Fruit fly (Drosophila melanogaster) whole organism, embryonic: ENCODE results near the gene CG4452.

ENCODE experiments used
- CG11085 ChIP-seq: fragments of 200-800 bp; sonication (Bioruptor generic); IDR thresholded peaks from 2 replicates; pipeline ENCODE4 v1.3.6; 2022; ENCODE audit warnings: missing biosample characterization, missing genetic modification characterization
- CG11560 ChIP-seq: fragments of 200-800 bp; sonication (Bioruptor generic); IDR thresholded peaks from 3 replicates; pipeline ENCODE4 v1.3.6; 2022; ENCODE audit warnings: missing biosample characterization, missing genetic modification characterization
- CG12942 ChIP-seq: fragments of 200-800 bp; sonication (Bioruptor generic); optimal IDR thresholded peaks from 3 replicates; lab custom pipeline; 2016; ENCODE audit warnings: missing biosample characterization, missing genetic modification characterization
- CG14014 ChIP-seq: fragments of 200-800 bp; sonication (Bioruptor generic); IDR thresholded peaks from 2 replicates; pipeline ENCODE4 v1.3.6; 2022; ENCODE audit warnings: missing biosample characterization, missing genetic modification characterization
- CG14050 ChIP-seq: fragments of 200-800 bp; sonication (Bioruptor generic); IDR thresholded peaks from 3 replicates; pipeline ENCODE4 v1.3.6; 2022; ENCODE audit warnings: missing biosample characterization, missing genetic modification characterization
- CG16779 ChIP-seq: fragments of 200-800 bp; sonication (Bioruptor generic); IDR thresholded peaks from 2 replicates; pipeline ENCODE4 v1.3.6; 2022; ENCODE audit warnings: missing biosample characterization, missing genetic modification characterization
- CG16813 ChIP-seq: fragments of 200-800 bp; sonication (Bioruptor generic); IDR thresholded peaks from 3 replicates; pipeline ENCODE4 v1.3.6; 2022; ENCODE audit warnings: missing biosample characterization, missing genetic modification characterization; ENCODE audit not compliant: partially characterized antibody
- CG18764 ChIP-seq: fragments of 200-800 bp; sonication (Bioruptor generic); optimal IDR thresholded peaks from 3 replicates; lab custom pipeline; 2016; ENCODE audit warnings: missing biosample characterization, missing genetic modification characterization
- CG2202 ChIP-seq: fragments of 200-800 bp; sonication (Bioruptor generic); optimal IDR thresholded peaks from 2 replicates; lab custom pipeline; 2018; ENCODE audit warnings: missing biosample characterization, mild to moderate bottlenecking, missing genetic modification characterization
- CG31441 ChIP-seq: fragments of 200-800 bp; sonication (Bioruptor generic); IDR thresholded peaks from 2 replicates; pipeline ENCODE4 v1.3.6; 2022; ENCODE audit warnings: missing biosample characterization, missing genetic modification characterization
- CG33213 ChIP-seq: fragments of 200-800 bp; sonication (Bioruptor generic); optimal IDR thresholded peaks from 3 replicates; lab custom pipeline; 2016; ENCODE audit warnings: missing biosample characterization, missing genetic modification characterization
- CG42726 ChIP-seq: fragments of 200-800 bp; sonication (Bioruptor generic); IDR thresholded peaks from 2 replicates; pipeline ENCODE4 v1.3.6; 2022; ENCODE audit warnings: missing biosample characterization, missing genetic modification characterization; ENCODE audit not compliant: partially characterized antibody
- CG6175 ChIP-seq: fragments of 200-800 bp; sonication (Bioruptor generic); IDR thresholded peaks from 3 replicates; pipeline ENCODE4 v1.3.6; 2022; ENCODE audit warnings: missing biosample characterization, missing genetic modification characterization
- CG6254 ChIP-seq: fragments of 200-800 bp; sonication (Bioruptor generic); optimal IDR thresholded peaks from 3 replicates; lab custom pipeline; 2017; ENCODE audit warnings: mild to moderate bottlenecking, missing biosample characterization, missing genetic modification reagents, missing genetic modification characterization
- CG6654 ChIP-seq: fragments of 200-800 bp; sonication (Bioruptor generic); optimal IDR thresholded peaks from 2 replicates; lab custom pipeline; 2017; ENCODE audit warnings: missing biosample characterization, mild to moderate bottlenecking, missing genetic modification characterization
- CG6813 ChIP-seq: fragments of 200-800 bp; sonication (Bioruptor generic); optimal IDR thresholded peaks from 2 replicates; lab custom pipeline; 2017; ENCODE audit warnings: missing biosample characterization, missing genetic modification characterization, mild to moderate bottlenecking, moderate library complexity, missing genetic modification reagents
- CG7839 ChIP-seq: fragments of 200-800 bp; sonication (Bioruptor generic); optimal IDR thresholded peaks from 3 replicates; lab custom pipeline; 2018; ENCODE audit warnings: missing biosample characterization, mild to moderate bottlenecking, missing genetic modification characterization, moderate library complexity
- CG8089 ChIP-seq: fragments of 200-800 bp; sonication (Bioruptor generic); optimal IDR thresholded peaks from 3 replicates; lab custom pipeline; 2016; ENCODE audit warnings: missing biosample characterization, missing genetic modification characterization
- CG9817 ChIP-seq: fragments of 200-800 bp; sonication (Bioruptor generic); optimal IDR thresholded peaks from 2 replicates; lab custom pipeline; 2018; ENCODE audit warnings: missing biosample characterization, mild to moderate bottlenecking, missing genetic modification characterization, moderate library complexity
- Camta ChIP-seq: fragments of 200-800 bp; sonication (Bioruptor generic); optimal IDR thresholded peaks from 2 replicates; lab custom pipeline; 2016; ENCODE audit warnings: missing biosample characterization, missing genetic modification characterization
- Dip2 ChIP-seq: fragments of 200-800 bp; sonication (Bioruptor generic); IDR thresholded peaks from 2 replicates; pipeline ENCODE4 v1.3.6; 2022; ENCODE audit warnings: missing biosample characterization, missing genetic modification characterization
- Dip3 ChIP-seq: fragments of 200-800 bp; sonication (Bioruptor generic); optimal IDR thresholded peaks from 3 replicates; lab custom pipeline; 2016; ENCODE audit warnings: missing biosample characterization, missing genetic modification characterization
- Doc2 ChIP-seq: fragments of 200-800 bp; sonication (Bioruptor generic); IDR thresholded peaks from 2 replicates; pipeline ENCODE4 v1.3.6; 2022; ENCODE audit warnings: missing biosample characterization, missing genetic modification characterization
- Ets97D ChIP-seq: fragments of 200-800 bp; sonication (Bioruptor generic); optimal IDR thresholded peaks from 3 replicates; lab custom pipeline; 2016; ENCODE audit warnings: missing biosample characterization, missing genetic modification characterization
- HHEX ChIP-seq: fragments of 200-800 bp; sonication (Bioruptor generic); optimal IDR thresholded peaks from 3 replicates; lab custom pipeline; 2017; ENCODE audit warnings: missing biosample characterization, mild to moderate bottlenecking, missing genetic modification characterization, missing genetic modification reagents
- HLH4C ChIP-seq: fragments of 200-800 bp; sonication (Bioruptor generic); IDR thresholded peaks from 3 replicates; pipeline ENCODE4 v1.3.6; 2022; ENCODE audit warnings: missing biosample characterization, missing genetic modification characterization; ENCODE audit not compliant: partially characterized antibody
- Hmx ChIP-seq: fragments of 200-800 bp; sonication (Bioruptor generic); optimal IDR thresholded peaks from 2 replicates; lab custom pipeline; 2016; ENCODE audit warnings: missing biosample characterization, missing genetic modification characterization
- Max ChIP-seq: fragments of 200-800 bp; sonication (Bioruptor generic); optimal IDR thresholded peaks from 2 replicates; lab custom pipeline; 2016; ENCODE audit warnings: missing biosample characterization, mild to moderate bottlenecking, missing genetic modification characterization
- Neu2 ChIP-seq: fragments of 200-800 bp; sonication (Bioruptor generic); optimal IDR thresholded peaks from 3 replicates; lab custom pipeline; 2016; ENCODE audit warnings: missing biosample characterization, missing genetic modification characterization, borderline replicate concordance
- Tbp ChIP-seq: fragments of >200 bp; optimal IDR thresholded peaks from 2 replicates; lab custom pipeline; 2018; ENCODE audit warnings: missing biosample characterization, missing genetic modification characterization
- Usf ChIP-seq: fragments of 200-800 bp; sonication (Bioruptor generic); optimal IDR thresholded peaks from 2 replicates; lab custom pipeline; 2017; ENCODE audit warnings: missing genotype, missing biosample characterization, missing genetic modification characterization
- Xrp1 ChIP-seq: fragments of 200-800 bp; sonication (Bioruptor generic); IDR thresholded peaks from 2 replicates; pipeline ENCODE4 v1.3.6; 2022; ENCODE audit warnings: missing biosample characterization, missing genetic modification characterization
- ab ChIP-seq: fragments of 200-800 bp; sonication (Bioruptor generic); optimal IDR thresholded peaks from 2 replicates; lab custom pipeline; 2016; ENCODE audit warnings: missing biosample characterization, missing genetic modification characterization
- ac ChIP-seq: fragments of 200-800 bp; sonication (Bioruptor generic); optimal IDR thresholded peaks from 3 replicates; lab custom pipeline; 2017; ENCODE audit warnings: missing biosample characterization, mild to moderate bottlenecking, missing genetic modification characterization
- btn ChIP-seq: fragments of 200-800 bp; sonication (Bioruptor generic); optimal IDR thresholded peaks from 2 replicates; lab custom pipeline; 2016; ENCODE audit warnings: missing biosample characterization, missing genetic modification characterization
- chinmo ChIP-seq: fragments of 200-800 bp; sonication (Bioruptor generic); IDR thresholded peaks from 4 replicates; pipeline ENCODE4 v1.3.6; 2022; ENCODE audit warnings: missing biosample characterization, missing genetic modification characterization; ENCODE audit not compliant: partially characterized antibody
- eyg ChIP-seq: fragments of 200-800 bp; sonication (Bioruptor generic); optimal IDR thresholded peaks from 3 replicates; lab custom pipeline; 2016; ENCODE audit warnings: missing biosample characterization, missing genetic modification characterization
- gsb-n ChIP-seq: fragments of 200-800 bp; sonication (Bioruptor generic); optimal IDR thresholded peaks from 3 replicates; lab custom pipeline; 2018; ENCODE audit warnings: missing biosample characterization, mild to moderate bottlenecking, missing genetic modification characterization
- inv ChIP-seq: fragments of 200-800 bp; sonication (Bioruptor generic); IDR thresholded peaks from 2 replicates; pipeline ENCODE4 v1.3.6; 2022; ENCODE audit warnings: missing biosample characterization, missing genetic modification characterization; ENCODE audit not compliant: partially characterized antibody
- jigr1 ChIP-seq: fragments of 200-800 bp; sonication (Bioruptor generic); IDR thresholded peaks from 3 replicates; pipeline ENCODE4 v1.3.6; 2022; ENCODE audit warnings: missing biosample characterization, missing genetic modification characterization
- nom ChIP-seq: fragments of 200-800 bp; sonication (Bioruptor generic); optimal IDR thresholded peaks from 2 replicates; lab custom pipeline; 2017; ENCODE audit warnings: missing biosample characterization, missing genetic modification characterization, mild to moderate bottlenecking, moderate library complexity, missing genetic modification reagents
- onecut ChIP-seq: fragments of 200-800 bp; sonication (Bioruptor generic); IDR thresholded peaks from 2 replicates; pipeline ENCODE4 v1.3.6; 2022; ENCODE audit warnings: missing biosample characterization, missing genetic modification characterization
- pb ChIP-seq: fragments of 200-800 bp; sonication (Bioruptor generic); optimal IDR thresholded peaks from 3 replicates; lab custom pipeline; 2016; ENCODE audit warnings: missing biosample characterization, missing genetic modification characterization
- psq ChIP-seq: fragments of 200-800 bp; sonication (Bioruptor generic); optimal IDR thresholded peaks from 2 replicates; lab custom pipeline; 2017; ENCODE audit warnings: missing biosample characterization, missing genetic modification characterization
- ranshi ChIP-seq: fragments of 200-800 bp; sonication (Bioruptor generic); IDR thresholded peaks from 2 replicates; pipeline ENCODE4 v1.3.6; 2022; ENCODE audit warnings: missing biosample characterization, missing genetic modification characterization
- sc ChIP-seq, 3 experiments: fragments of >200 bp in 2 of 3; fragments of 200-800 bp in 1 of 3; sonication (Bioruptor generic) in 1 of 3; optimal IDR thresholded peaks; 2 replicates in 2 of 3; 3 replicates in 1 of 3; lab custom pipeline; 2017; ENCODE audit warnings: mild to moderate bottlenecking in 1 of 3, missing biosample characterization in 1 of 3, missing genetic modification characterization in 1 of 3, missing genetic modification reagents in 1 of 3
- slou ChIP-seq: fragments of 200-800 bp; sonication (Bioruptor generic); optimal IDR thresholded peaks from 3 replicates; lab custom pipeline; 2016; ENCODE audit warnings: missing biosample characterization, missing genetic modification characterization
- sob ChIP-seq: fragments of 200-800 bp; sonication (Bioruptor generic); IDR thresholded peaks from 2 replicates; pipeline ENCODE4 v1.3.6; 2022; ENCODE audit warnings: missing biosample characterization, missing genetic modification characterization
- tgo ChIP-seq: fragments of 200-800 bp; sonication (Bioruptor generic); IDR thresholded peaks from 3 replicates; pipeline ENCODE4 v1.3.6; 2022; ENCODE audit warnings: missing biosample characterization, missing genetic modification characterization
- vnd ChIP-seq: fragments of 200-800 bp; sonication (Bioruptor generic); IDR thresholded peaks from 3 replicates; pipeline ENCODE4 v1.3.6; 2022; ENCODE audit warnings: missing biosample characterization, missing genetic modification characterization; ENCODE audit not compliant: partially characterized antibody

CG4452 gene

DNA sequence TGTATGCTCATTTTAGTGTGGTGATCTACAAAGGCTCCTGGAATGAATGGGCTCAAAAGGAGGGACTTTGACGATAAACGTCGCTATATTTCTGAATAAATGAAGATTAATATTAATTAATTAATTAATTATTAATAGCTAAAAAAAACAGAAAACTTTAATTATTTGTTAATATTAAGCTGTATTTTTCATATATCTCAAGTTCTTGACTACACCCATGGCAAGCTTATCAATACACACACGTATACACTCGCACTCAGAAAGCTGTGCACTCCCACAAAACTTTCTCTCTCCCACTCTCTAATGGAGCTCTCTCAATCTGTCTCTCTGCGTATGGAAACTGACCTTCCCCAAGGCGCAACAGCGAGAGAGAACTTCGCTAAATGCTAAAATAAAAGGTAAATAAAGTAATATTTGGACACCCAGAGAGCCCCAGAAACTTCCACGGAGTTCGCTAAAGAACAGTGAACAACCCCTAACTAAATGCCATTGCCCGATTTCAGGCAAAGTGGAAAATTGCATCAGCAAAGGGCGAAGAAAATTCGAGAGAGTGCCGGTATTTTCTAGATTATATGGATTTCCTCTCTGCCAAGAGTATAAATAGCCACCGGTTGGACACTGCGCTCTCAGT lies 6.3 kb downstream of the CG4452 start (continued):
- no peak for TF ChIP-seq CG8089 (GFP tag; lab: Kevin White, UChicago)
- TF ChIP-seq HLH4C (GFP tag; lab: Robert Waterston, UW): no peak
- TF ChIP-seq CG6654: no peak
- TF ChIP-seq Neu2 (GFP tag; lab: Kevin White, UChicago): no peak
- peak; percentile 75 for TF ChIP-seq Xrp1
- TF ChIP-seq HHEX (GFP tag; lab: Kevin White, UChicago): peak; percentile 77
- peak; percentile 26 for TF ChIP-seq gsb-n (tag; lab: Kevin White, UChicago)
- no peak for TF ChIP-seq sc (optimal IDR thresholded peaks at IDR 0.05; lab: Kevin White, UChicago)
- TF ChIP-seq sc (GFP tag; optimal IDR thresholded peaks at IDR 0.05; lab: Kevin White, UChicago): peak; percentile 55
- TF ChIP-seq jigr1 (GFP tag; lab: Robert Waterston, UW): no peak
- TF ChIP-seq CG9817 (tag; lab: Kevin White, UChicago): peak; percentile 39
- no peak for TF ChIP-seq ac (GFP tag; lab: Kevin White, UChicago)
- TF ChIP-seq Ets97D (GFP tag; lab: Kevin White, UChicago): no peak
- peak; percentile 71 for TF ChIP-seq CG6254 (GFP tag; lab: Kevin White, UChicago)
- TF ChIP-seq CG11085 (GFP tag; lab: Robert Waterston, UW): no peak
- TF ChIP-seq Tbp (GFP tag; lab: Kevin White, UChicago): no peak
- no peak for TF ChIP-seq CG12942 (GFP tag; lab: Kevin White, UChicago)
- peak; percentile 34 for TF ChIP-seq Dip3 (GFP tag; lab: Kevin White, UChicago)
- no peak for TF ChIP-seq CG16779
- peak; percentile 36 for TF ChIP-seq CG18764 (GFP tag; lab: Kevin White, UChicago)
- peak; percentile 9 for TF ChIP-seq psq (GFP tag; lab: Kevin White, UChicago)
- TF ChIP-seq CG14014 (GFP tag; lab: Robert Waterston, UW): peak; percentile 70; the same call in 1 of the 2 replicates
- peak; percentile 1 for TF ChIP-seq CG2202 (tag; lab: Kevin White, UChicago)
- TF ChIP-seq CG42726: no peak
- no peak for TF ChIP-seq Doc2 (GFP tag; lab: Robert Waterston, UW)
- peak; percentile 66 for TF ChIP-seq ranshi (GFP tag; lab: Robert Waterston, UW)
- TF ChIP-seq eyg (GFP tag; lab: Kevin White, UChicago): no peak
- no peak for TF ChIP-seq Camta (GFP tag; lab: Kevin White, UChicago)
- no peak for TF ChIP-seq inv (GFP tag; lab: Robert Waterston, UW)
- TF ChIP-seq onecut (GFP tag; lab: Robert Waterston, UW): peak; percentile 40
- TF ChIP-seq CG6813 (GFP tag; lab: Kevin White, UChicago): peak; percentile 75
- TF ChIP-seq ab (GFP tag; lab: Kevin White, UChicago): no peak
- peak; percentile 62 for TF ChIP-seq nom (GFP tag; lab: Kevin White, UChicago)
- TF ChIP-seq sob: peak; percentile 85
- TF ChIP-seq CG6175 (GFP tag; lab: Robert Waterston, UW): no peak
- peak; percentile 27 for TF ChIP-seq Hmx (GFP tag; lab: Kevin White, UChicago)
- no peak for TF ChIP-seq btn (GFP tag; lab: Kevin White, UChicago)
- TF ChIP-seq CG7839 (tag; lab: Kevin White, UChicago): peak; percentile 75
- peak; percentile 44; the same call in 2 of the 4 replicates for TF ChIP-seq chinmo (GFP tag; lab: Robert Waterston, UW)
- no peak for TF ChIP-seq CG33213 (GFP tag; lab: Kevin White, UChicago)
- TF ChIP-seq CG16813 (GFP tag; lab: Robert Waterston, UW): no peak
- TF ChIP-seq CG31441: peak; percentile 75
- TF ChIP-seq vnd (GFP tag; lab: Robert Waterston, UW): no peak
- TF ChIP-seq CG11560 (tag; lab: Robert Waterston, UW): no peak
- TF ChIP-seq CG14050 (GFP tag; lab: Robert Waterston, UW): peak; percentile 59
- TF ChIP-seq Dip2: no peak
- peak; percentile 30 for TF ChIP-seq Max
- no peak for TF ChIP-seq pb (GFP tag; lab: Kevin White, UChicago)
- TF ChIP-seq slou: no peak
- TF ChIP-seq tgo: peak; percentile 67; the same call in 2 of the 3 replicates
- TF ChIP-seq Usf (GFP tag; lab: Kevin White, UChicago): no peak
